Worm (Caenorhabditis elegans): ENCODE data around the gene Y41C4A.22.

- TF ChIP-seq R02D3.7 (tag; optimal IDR thresholded peaks at IDR 0.05) = no peak
- TF ChIP-seq unc-62 (GFP tag; optimal IDR thresholded peaks at IDR 0.05) = no peak
- no peak for TF ChIP-seq fos-1 (tag; optimal IDR thresholded peaks at IDR 0.05)
These were observed 37.9 kb downstream of the Y41C4A.22 start for ce11 chrIII:11732943-11733342.

All from whole organism, L3 larva.